Fruit fly (Drosophila melanogaster) whole organism, embryonic: ENCODE results near the gene Lon.
A peak's percentile ranks its signal among the peaks of the same experiment; 100 is the strongest.

Experiments used
- Blimp-1 ChIP-seq: fragments of 200-800 bp; sonication (Bioruptor generic); optimal IDR thresholded peaks from 3 replicates; lab custom pipeline; 2018; ENCODE audit warnings: missing biosample characterization, missing genetic modification characterization, mild to moderate bottlenecking, moderate library complexity, missing genetic modification reagents
- CG10147 ChIP-seq: fragments of 200-800 bp; sonication (Bioruptor generic); optimal IDR thresholded peaks from 2 replicates; lab custom pipeline; 2019; ENCODE audit warnings: missing biosample characterization, mild to moderate bottlenecking, missing genetic modification characterization, moderate library complexity
- CG11504 ChIP-seq: fragments of 200-800 bp; sonication (Bioruptor generic); optimal IDR thresholded peaks from 3 replicates; lab custom pipeline; 2019; ENCODE audit warnings: missing biosample characterization, mild to moderate bottlenecking, missing genetic modification characterization, moderate library complexity
- CG11560 ChIP-seq: fragments of 200-800 bp; sonication (Bioruptor generic); IDR thresholded peaks from 3 replicates; pipeline ENCODE4 v1.3.6; 2022; ENCODE audit warnings: missing biosample characterization, missing genetic modification characterization
- CG13424 ChIP-seq: fragments of 200-800 bp; sonication (Bioruptor generic); optimal IDR thresholded peaks from 2 replicates; lab custom pipeline; 2019; ENCODE audit warnings: missing biosample characterization, mild to moderate bottlenecking, missing genetic modification characterization, moderate library complexity
- CG14860 ChIP-seq: fragments of 200-800 bp; sonication (Bioruptor generic); IDR thresholded peaks from 3 replicates; pipeline ENCODE4 v1.3.6; 2022; ENCODE audit warnings: missing biosample characterization, missing genetic modification characterization; ENCODE audit not compliant: partially characterized antibody
- CG15514 ChIP-seq: fragments of 200-800 bp; sonication (Bioruptor generic); optimal IDR thresholded peaks from 3 replicates; lab custom pipeline; 2017; ENCODE audit warnings: missing biosample characterization, missing genetic modification characterization, mild to moderate bottlenecking, moderate library complexity, missing genetic modification reagents
- CG15601 ChIP-seq: fragments of 200-800 bp; sonication (Bioruptor generic); optimal IDR thresholded peaks from 3 replicates; lab custom pipeline; 2019; ENCODE audit warnings: missing biosample characterization, mild to moderate bottlenecking, missing genetic modification characterization, moderate library complexity
- CG17328 ChIP-seq: fragments of 200-800 bp; sonication (Bioruptor generic); IDR thresholded peaks from 2 replicates; pipeline ENCODE4 v1.3.6; 2022; ENCODE audit warnings: missing biosample characterization, missing genetic modification characterization
- CG30020 ChIP-seq: fragments of 200-800 bp; optimal IDR thresholded peaks from 2 replicates; lab custom pipeline; 2019; ENCODE audit warnings: missing biosample characterization, mild to moderate bottlenecking, missing genetic modification characterization, moderate library complexity
- CG30403 ChIP-seq: fragments of 200-800 bp; sonication (Bioruptor generic); optimal IDR thresholded peaks from 3 replicates; lab custom pipeline; 2016; ENCODE audit warnings: missing biosample characterization, missing genetic modification characterization
- CG3847 ChIP-seq: fragments of 200-800 bp; sonication (Bioruptor generic); IDR thresholded peaks from 2 replicates; pipeline ENCODE4 v1.3.6; 2022; ENCODE audit warnings: missing biosample characterization, missing genetic modification characterization
- CG4424 ChIP-seq: fragments of 200-800 bp; sonication (Bioruptor generic); optimal IDR thresholded peaks from 3 replicates; lab custom pipeline; 2016; ENCODE audit warnings: missing biosample characterization, missing genetic modification characterization
- CoRest ChIP-seq: fragments of 200-800 bp; sonication (Bioruptor generic); optimal IDR thresholded peaks from 3 replicates; lab custom pipeline; 2018; ENCODE audit warnings: missing biosample characterization, mild to moderate bottlenecking, missing genetic modification characterization, moderate library complexity
- D ChIP-seq, 2 experiments: fragments of 200-800 bp in 1 of 2; fragments of >200 bp in 1 of 2; sonication (Bioruptor generic) in 1 of 2; optimal IDR thresholded peaks; 2 replicates in 1 of 2; 3 replicates in 1 of 2; lab custom pipeline; 2017; ENCODE audit warnings: mild to moderate bottlenecking in 1 of 2, missing biosample characterization in 1 of 2, missing genetic modification characterization in 1 of 2, missing genetic modification reagents in 1 of 2
- Dll ChIP-seq: fragments of 200-800 bp; sonication (Bioruptor generic); IDR thresholded peaks from 4 replicates; pipeline ENCODE4 v1.3.6; 2022; ENCODE audit warnings: missing biosample characterization, missing genetic modification characterization; ENCODE audit not compliant: partially characterized antibody
- Dp ChIP-seq: fragments of 200-800 bp; sonication (Bioruptor generic); optimal IDR thresholded peaks from 2 replicates; lab custom pipeline; 2018; ENCODE audit warnings: missing biosample characterization, mild to moderate bottlenecking, missing genetic modification characterization, moderate library complexity
- Dref ChIP-seq: fragments of 200-800 bp; sonication (Bioruptor generic); IDR thresholded peaks from 2 replicates; pipeline ENCODE4 v1.3.6; 2022; ENCODE audit warnings: missing biosample characterization, missing genetic modification characterization
- Ets97D ChIP-seq: fragments of 200-800 bp; sonication (Bioruptor generic); optimal IDR thresholded peaks from 3 replicates; lab custom pipeline; 2016; ENCODE audit warnings: missing biosample characterization, missing genetic modification characterization
- HLH4C ChIP-seq: fragments of 200-800 bp; sonication (Bioruptor generic); IDR thresholded peaks from 3 replicates; pipeline ENCODE4 v1.3.6; 2022; ENCODE audit warnings: missing biosample characterization, missing genetic modification characterization; ENCODE audit not compliant: partially characterized antibody
- Lhr ChIP-seq: fragments of 200-800 bp; sonication (Bioruptor generic); optimal IDR thresholded peaks from 3 replicates; lab custom pipeline; 2017; ENCODE audit warnings: mild to moderate bottlenecking, missing biosample characterization, missing genetic modification reagents, missing genetic modification characterization
- MESR4 ChIP-seq: fragments of 200-800 bp; sonication (Bioruptor generic); optimal IDR thresholded peaks from 2 replicates; lab custom pipeline; 2018; ENCODE audit warnings: missing biosample characterization, mild to moderate bottlenecking, missing genetic modification characterization, moderate library complexity
- Max ChIP-seq: fragments of 200-800 bp; sonication (Bioruptor generic); optimal IDR thresholded peaks from 2 replicates; lab custom pipeline; 2016; ENCODE audit warnings: missing biosample characterization, mild to moderate bottlenecking, missing genetic modification characterization
- Med ChIP-seq: fragments of 200-800 bp; sonication (Bioruptor generic); peaks from one replicate; lab custom pipeline; 2016; ENCODE audit warnings: missing biosample characterization, missing genetic modification characterization, mild to moderate bottlenecking, inconsistent platforms, moderate library complexity
- NfI ChIP-seq: fragments of 200-800 bp; sonication (Bioruptor generic); optimal IDR thresholded peaks from 3 replicates; lab custom pipeline; 2018; ENCODE audit warnings: missing biosample characterization, mild to moderate bottlenecking, missing genetic modification characterization, moderate library complexity
- Rfx ChIP-seq: fragments of 200-800 bp; sonication (Bioruptor generic); IDR thresholded peaks from 2 replicates; pipeline ENCODE4 v1.3.6; 2022; ENCODE audit warnings: missing biosample characterization, missing genetic modification characterization
- Scr ChIP-seq: fragments of 200-800 bp; sonication (Bioruptor generic); IDR thresholded peaks from 2 replicates; pipeline ENCODE4 v1.3.6; 2022; ENCODE audit warnings: missing biosample characterization, missing genetic modification characterization; ENCODE audit not compliant: partially characterized antibody
- Sin3A ChIP-seq: fragments of >200 bp; optimal IDR thresholded peaks from 2 replicates; lab custom pipeline; 2018
- Sry-β ChIP-seq: fragments of 200-800 bp; sonication (Bioruptor generic); optimal IDR thresholded peaks from 2 replicates; lab custom pipeline; 2018; ENCODE audit warnings: missing biosample characterization, mild to moderate bottlenecking, missing genetic modification characterization, moderate library complexity
- Sry-δ ChIP-seq: fragments of 200-800 bp; sonication (Bioruptor generic); optimal IDR thresholded peaks from 2 replicates; lab custom pipeline; 2016; ENCODE audit warnings: missing biosample characterization, missing genetic modification characterization
- amos ChIP-seq: fragments of 200-800 bp; sonication (Bioruptor generic); IDR thresholded peaks from 2 replicates; pipeline ENCODE4 v1.3.6; 2022; ENCODE audit warnings: missing biosample characterization, missing genetic modification characterization; ENCODE audit not compliant: partially characterized antibody
- bcd ChIP-seq: fragments of 200-800 bp; sonication (Bioruptor generic); optimal IDR thresholded peaks from 2 replicates; lab custom pipeline; 2017; ENCODE audit warnings: missing biosample characterization, mild to moderate bottlenecking, missing genetic modification characterization
- chinmo ChIP-seq: fragments of 200-800 bp; sonication (Bioruptor generic); IDR thresholded peaks from 4 replicates; pipeline ENCODE4 v1.3.6; 2022; ENCODE audit warnings: missing biosample characterization, missing genetic modification characterization; ENCODE audit not compliant: partially characterized antibody
- dmrt11E ChIP-seq: fragments of 200-800 bp; sonication (Bioruptor generic); optimal IDR thresholded peaks from 3 replicates; lab custom pipeline; 2018; ENCODE audit warnings: missing biosample characterization, mild to moderate bottlenecking, missing genetic modification characterization, moderate library complexity
- ewg ChIP-seq: fragments of 200-800 bp; sonication (Bioruptor generic); optimal IDR thresholded peaks from 3 replicates; lab custom pipeline; 2017; ENCODE audit warnings: mild to moderate bottlenecking, missing biosample characterization, missing genetic modification reagents, missing genetic modification characterization
- fu2 ChIP-seq: fragments of 200-800 bp; sonication (Bioruptor generic); optimal IDR thresholded peaks from 2 replicates; lab custom pipeline; 2016; ENCODE audit warnings: missing biosample characterization, missing genetic modification characterization
- grn ChIP-seq: fragments of 200-800 bp; sonication (Bioruptor generic); optimal IDR thresholded peaks from 3 replicates; lab custom pipeline; 2017; ENCODE audit warnings: missing biosample characterization, missing genetic modification characterization
- gro ChIP-seq: fragments of 200-800 bp; sonication (Bioruptor generic); optimal IDR thresholded peaks from 2 replicates; lab custom pipeline; 2016; ENCODE audit warnings: missing biosample characterization, missing genetic modification characterization
- hb ChIP-seq: fragments of 200-800 bp; sonication (Bioruptor generic); IDR thresholded peaks from 3 replicates; pipeline ENCODE4 v1.3.6; 2022; ENCODE audit warnings: missing biosample characterization, missing genetic modification characterization; ENCODE audit not compliant: partially characterized antibody
- hbn ChIP-seq: fragments of 200-800 bp; sonication (Bioruptor generic); IDR thresholded peaks from 2 replicates; pipeline ENCODE4 v1.3.6; 2022; ENCODE audit warnings: missing biosample characterization, missing genetic modification characterization; ENCODE audit not compliant: partially characterized antibody
- inv ChIP-seq: fragments of 200-800 bp; sonication (Bioruptor generic); IDR thresholded peaks from 2 replicates; pipeline ENCODE4 v1.3.6; 2022; ENCODE audit warnings: missing biosample characterization, missing genetic modification characterization; ENCODE audit not compliant: partially characterized antibody
- knrl ChIP-seq: fragments of 200-800 bp; sonication (Bioruptor generic); IDR thresholded peaks from 3 replicates; pipeline ENCODE4 v1.3.6; 2022; ENCODE audit warnings: missing biosample characterization, missing genetic modification characterization; ENCODE audit not compliant: partially characterized antibody
- nerfin-1 ChIP-seq: fragments of 200-800 bp; sonication (Bioruptor generic); optimal IDR thresholded peaks from 3 replicates; lab custom pipeline; 2019; ENCODE audit warnings: missing biosample characterization, mild to moderate bottlenecking, missing genetic modification characterization, moderate library complexity
- nmo ChIP-seq: fragments of 200-800 bp; sonication (Bioruptor generic); optimal IDR thresholded peaks from 2 replicates; lab custom pipeline; 2018; ENCODE audit warnings: missing biosample characterization, mild to moderate bottlenecking, missing genetic modification characterization, moderate library complexity
- row ChIP-seq: fragments of 200-800 bp; sonication (Bioruptor generic); IDR thresholded peaks from 3 replicates; pipeline ENCODE4 v1.3.6; 2022; ENCODE audit warnings: missing biosample characterization, missing genetic modification characterization
- usp ChIP-seq: fragments of >200 bp; optimal IDR thresholded peaks from 2 replicates; lab custom pipeline; 2017; ENCODE audit warnings: missing biosample characterization, missing genetic modification characterization

Lon gene

DNA sequence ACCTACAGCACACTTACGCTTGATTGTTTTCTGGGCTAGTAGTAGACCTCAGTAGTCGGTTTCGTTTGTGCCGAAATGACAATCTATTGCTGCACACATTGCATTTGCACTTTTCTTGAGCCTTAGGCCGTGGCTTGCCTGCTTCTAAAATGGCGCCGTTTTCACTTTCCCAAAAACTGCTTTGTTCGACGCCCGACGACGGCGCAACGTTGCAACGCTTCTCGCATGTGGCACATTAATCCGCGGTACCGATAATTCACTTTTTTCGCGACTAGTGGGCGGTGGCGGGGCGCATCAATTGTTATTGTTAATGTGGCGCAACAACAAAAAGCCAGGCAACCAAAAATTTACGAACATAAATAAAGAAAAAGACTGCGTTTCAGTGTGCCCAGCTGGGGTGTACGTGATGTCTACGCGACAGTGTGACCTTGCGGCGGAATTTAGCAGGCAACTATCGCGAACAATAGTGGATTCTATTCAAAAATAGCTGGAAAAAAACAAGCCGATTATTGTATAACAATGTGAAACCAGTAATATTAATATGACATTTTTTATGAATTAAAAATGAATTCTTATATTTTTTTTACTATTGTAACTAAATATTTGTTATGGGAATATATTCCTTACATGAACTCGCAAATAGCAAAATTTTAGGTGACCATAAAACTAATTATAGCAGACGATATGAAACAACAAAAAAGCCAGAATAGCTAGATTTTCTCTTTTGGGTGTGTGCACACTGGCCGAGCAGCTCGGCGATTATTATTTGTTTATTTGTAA, 13.4 kb downstream of the Lon start, which contains the start of the genes ash1 and Taf6 (continued):
- TF ChIP-seq hb (GFP tag; lab: Robert Waterston, UW) (peak; percentile 72), CG17328 (no peak), CG13424 (peak; percentile 16), hbn (GFP tag; lab: Robert Waterston, UW) (peak; percentile 55; the same call in 1 of the 2 replicates), gro (GFP tag; lab: Kevin White, UChicago) (no peak), Max (GFP tag; lab: Kevin White, UChicago) (peak; percentile 2), Sry-β (GFP tag; lab: Kevin White, UChicago) (peak; percentile 86), Ets97D (GFP tag; lab: Kevin White, UChicago) (peak; percentile 20), grn (GFP tag; lab: Kevin White, UChicago) (no peak), HLH4C (peak; percentile 56), NfI (GFP tag; lab: Kevin White, UChicago) (no peak), ewg (no peak), CG11504 (tag; lab: Kevin White, UChicago) (peak; percentile 72), CoRest (tag; lab: Kevin White, UChicago) (peak; percentile 48), bcd (GFP tag; lab: Kevin White, UChicago) (no peak), nerfin-1 (tag; lab: Kevin White, UChicago) (peak; percentile 90), Scr (GFP tag; lab: Robert Waterston, UW) (peak; percentile 73), nmo (peak; percentile 85), Med (peak; percentile 39), Lhr (GFP tag; lab: Kevin White, UChicago) (peak; percentile 33), Dp (GFP tag; lab: Kevin White, UChicago) (peak; percentile 18), amos (peak; percentile 72), chinmo (0 out of 4 replicates have a peak, but pooled peaks have one; percentile 11), usp (GFP tag; lab: Kevin White, UChicago) (no peak), Blimp-1 (GFP tag; lab: Kevin White, UChicago) (peak; percentile 81), Rfx (GFP tag; lab: Robert Waterston, UW) (peak; percentile 35; the same call in 1 of the 2 replicates), MESR4 (peak; percentile 69), CG15601 (tag; lab: Kevin White, UChicago) (peak; percentile 59), Sin3A (lab: Kevin White, UChicago) (peak; percentile 90), CG14860 (GFP tag; lab: Robert Waterston, UW) (peak; percentile 50; the same call in 1 of the 3 replicates), knrl (GFP tag; lab: Robert Waterston, UW) (peak; percentile 84), D (optimal IDR thresholded peaks at IDR 0.05; lab: Kevin White, UChicago) (no peak), D (GFP tag; optimal IDR thresholded peaks at IDR 0.05; lab: Kevin White, UChicago) (no peak), row (peak; percentile 88), CG15514 (GFP tag; lab: Kevin White, UChicago) (peak; percentile 25), dmrt11E (tag; lab: Kevin White, UChicago) (peak; percentile 11), CG30403 (GFP tag; lab: Kevin White, UChicago) (peak; percentile 30), Dref (GFP tag; lab: Robert Waterston, UW) (peak; percentile 30; the same call in 1 of the 2 replicates), Sry-δ (GFP tag; lab: Kevin White, UChicago) (peak; percentile 59), Dll (GFP tag; lab: Robert Waterston, UW) (peak; percentile 76), CG4424 (GFP tag; lab: Kevin White, UChicago) (no peak), CG10147 (GFP tag; lab: Kevin White, UChicago) (peak; percentile 76), fu2 (GFP tag; lab: Kevin White, UChicago) (no peak), CG3847 (peak; percentile 29; the same call in 1 of the 2 replicates), CG11560 (tag; lab: Robert Waterston, UW) (no peak), CG30020 (tag; lab: Kevin White, UChicago) (peak; percentile 64), inv (GFP tag; lab: Robert Waterston, UW) (peak; percentile 58; the same call in 1 of the 2 replicates)
